ENCODE assay signal across 6 worm cellular contexts in genomic region chrIII:9441133-9441532, ce11.
A peak's percentile ranks its signal among the peaks of the same experiment; 100 is the strongest.
TF ChIP-seq lines count a peak whose summit lies in the region.

emb-30 (minus strand) TSS chrIII:9441460.

TF ChIP-seq in whole organism, L1 larva, 84 proteins besides CTCF, POLR2A, EP300 and RAD21:
- TF ChIP-seq ztf-4 (tag; optimal IDR thresholded peaks at IDR 0.05; lab: Kevin White, UChicago) (no peak), zag-1 (tag; optimal IDR thresholded peaks at IDR 0.05; lab: Kevin White, UChicago) (no peak), nhr-90 (tag; optimal IDR thresholded peaks at IDR 0.05; lab: Kevin White, UChicago; ENCODE audit: poor library complexity) (peak; percentile 7), C34B4.2 (tag; optimal IDR thresholded peaks at IDR 0.05; lab: Kevin White, UChicago) (no peak), ama-1 (optimal IDR thresholded peaks at IDR 0.05; lab: Kevin White, UChicago) (peak; percentile 52), hlh-17 (GFP tag; optimal IDR thresholded peaks at IDR 0.05; lab: Kevin White, UChicago; ENCODE audit: borderline replicate concordance) (no peak), nhr-76 (tag; optimal IDR thresholded peaks at IDR 0.05; lab: Kevin White, UChicago) (no peak), alr-1 (tag; optimal IDR thresholded peaks at IDR 0.05; lab: Kevin White, UChicago; ENCODE audit: borderline replicate concordance) (no peak)

TF ChIP-seq in whole organism, L2 larva, 48 proteins besides CTCF, POLR2A, EP300 and RAD21:
- TF ChIP-seq ama-1 (optimal IDR thresholded peaks at IDR 0.05; lab: Kevin White, UChicago) (peak; percentile 31), snpc-4 (tag; optimal IDR thresholded peaks at IDR 0.05; lab: Kevin White, UChicago) (no peak), nhr-237 (tag; optimal IDR thresholded peaks at IDR 0.05; lab: Kevin White, UChicago) (no peak), nhr-6 (tag; optimal IDR thresholded peaks at IDR 0.05; lab: Kevin White, UChicago) (peak; percentile 19), sem-4 (tag; optimal IDR thresholded peaks at IDR 0.05; lab: Kevin White, UChicago) (peak; percentile 7)

TF ChIP-seq in whole organism, L3 larva, 47 proteins besides CTCF, POLR2A, EP300 and RAD21:
- TF ChIP-seq elt-2 (tag; optimal IDR thresholded peaks at IDR 0.05; lab: Kevin White, UChicago) (peak; percentile 3), aly-2 (tag; optimal IDR thresholded peaks at IDR 0.05; lab: Kevin White, UChicago) (no peak), nhr-28 (tag; optimal IDR thresholded peaks at IDR 0.05; lab: Kevin White, UChicago) (no peak), ama-1 (optimal IDR thresholded peaks at IDR 0.05; lab: Kevin White, UChicago) (peak; percentile 4), mdl-1 (tag; optimal IDR thresholded peaks at IDR 0.05; lab: Kevin White, UChicago) (no peak)

TF ChIP-seq in whole organism, L4 larva, 104 proteins besides CTCF, POLR2A, EP300 and RAD21:
- TF ChIP-seq cey-2 (tag; optimal IDR thresholded peaks at IDR 0.05; lab: Kevin White, UChicago; ENCODE audit: borderline replicate concordance, insufficient read depth) (no peak), daf-12 (tag; optimal IDR thresholded peaks at IDR 0.05; lab: Kevin White, UChicago) (no peak), vab-7 (GFP tag; IDR thresholded peaks at IDR 0.05; lab: Robert Waterston, UW) (no peak), madf-5 (GFP tag; IDR thresholded peaks at IDR 0.05; lab: Robert Waterston, UW) (0 out of 4 replicates have a peak, but pooled peaks of 1 of the 2 experiments have one; percentile 2), duxl-1 (tag; optimal IDR thresholded peaks at IDR 0.05; lab: Kevin White, UChicago; ENCODE audit: poor library complexity) (peak; percentile 34), lsy-2 (tag; optimal IDR thresholded peaks at IDR 0.05; lab: Kevin White, UChicago) (peak in 1 of 2 experiments; percentile 20), snpc-4 (tag; optimal IDR thresholded peaks at IDR 0.05; lab: Kevin White, UChicago) (no peak), nhr-6 (tag; optimal IDR thresholded peaks at IDR 0.05; lab: Kevin White, UChicago) (no peak), mxl-2 (GFP tag; conservative IDR thresholded peaks at IDR 0.05; lab: Robert Waterston, UW) (no peak), Y105C5A.15 (GFP tag; IDR thresholded peaks at IDR 0.05; lab: Robert Waterston, UW) (no peak), ama-1 (optimal IDR thresholded peaks at IDR 0.05; lab: Kevin White, UChicago) (peak; percentile 88), unc-62 (GFP tag; optimal IDR thresholded peaks at IDR 0.05 in 1 of 2; lab: Kevin White, UChicago) (peak in 1 of 2 experiments; percentile 8), unc-62 (tag; optimal IDR thresholded peaks at IDR 0.05; lab: Kevin White, UChicago) (no peak), dmd-8 (GFP tag; IDR thresholded peaks at IDR 0.05; lab: Robert Waterston, UW) (no peak), daf-16 (GFP tag; optimal IDR thresholded peaks at IDR 0.05; lab: Kevin White, UChicago) (no peak), daf-16 (tag; optimal IDR thresholded peaks at IDR 0.05; lab: Kevin White, UChicago) (peak; percentile 12), zag-1 (tag; optimal IDR thresholded peaks at IDR 0.05; lab: Kevin White, UChicago) (no peak), nhr-102 (tag; optimal IDR thresholded peaks at IDR 0.05; lab: Kevin White, UChicago) (no peak)

TF ChIP-seq in whole organism, midembryonic, 9 proteins besides CTCF, POLR2A, EP300 and RAD21:
- 0 out of 2 replicates have a peak, but pooled peaks have one; percentile 13 for TF ChIP-seq flt-1 (GFP tag; IDR thresholded peaks at IDR 0.05; lab: Robert Waterston, UW)
- no peak for TF ChIP-seq klf-2 (GFP tag; conservative IDR thresholded peaks at IDR 0.05; lab: Robert Waterston, UW)

TF ChIP-seq in whole organism, young adult, 124 proteins besides CTCF, POLR2A, EP300 and RAD21:
- TF ChIP-seq him-1 (tag; optimal IDR thresholded peaks at IDR 0.05; lab: Kevin White, UChicago) (no peak), snpc-1.1 (tag; optimal IDR thresholded peaks at IDR 0.05; lab: Kevin White, UChicago; ENCODE audit: insufficient read depth) (no peak), B0336.3 (GFP tag; IDR thresholded peaks at IDR 0.05; lab: Robert Waterston, UW) (no peak), repo-1 (tag; optimal IDR thresholded peaks at IDR 0.05; lab: Kevin White, UChicago) (peak; percentile 66), ceh-79 (tag; optimal IDR thresholded peaks at IDR 0.05; lab: Kevin White, UChicago) (no peak), F52B5.7 (tag; optimal IDR thresholded peaks at IDR 0.05; lab: Kevin White, UChicago) (no peak), aptf-2 (GFP tag; conservative IDR thresholded peaks at IDR 0.05; lab: Robert Waterston, UW) (no peak), madf-8 (GFP tag; conservative IDR thresholded peaks at IDR 0.05; lab: Robert Waterston, UW) (no peak), F39B2.1 (GFP tag; IDR thresholded peaks at IDR 0.05; lab: Robert Waterston, UW) (no peak), ceh-58 (GFP tag; IDR thresholded peaks at IDR 0.05; lab: Robert Waterston, UW) (no peak), atf-7 (tag; optimal IDR thresholded peaks at IDR 0.05; lab: Kevin White, UChicago) (no peak), B0019.2 (GFP tag; conservative IDR thresholded peaks at IDR 0.05; lab: Robert Waterston, UW) (no peak), F37B4.10 (GFP tag; IDR thresholded peaks at IDR 0.05; lab: Robert Waterston, UW) (0 out of 2 replicates have a peak, but pooled peaks have one; percentile 56), T07F8.4 (tag; optimal IDR thresholded peaks at IDR 0.05; lab: Kevin White, UChicago) (no peak), zfh-2 (GFP tag; conservative IDR thresholded peaks at IDR 0.05; lab: Robert Waterston, UW) (no peak), dpff-1 (tag; optimal IDR thresholded peaks at IDR 0.05; lab: Kevin White, UChicago) (peak; percentile 10), nhr-27 (tag; optimal IDR thresholded peaks at IDR 0.05; lab: Kevin White, UChicago) (no peak), ztf-22 (GFP tag; optimal IDR thresholded peaks at IDR 0.05; lab: Kevin White, UChicago) (no peak), attf-5 (GFP tag; optimal IDR thresholded peaks at IDR 0.05; lab: Kevin White, UChicago) (no peak), pbrm-1 (GFP tag; IDR thresholded peaks at IDR 0.05; lab: Robert Waterston, UW) (peak; percentile 8; the same call in 1 of the 2 replicates), ama-1 (optimal IDR thresholded peaks at IDR 0.05; lab: Kevin White, UChicago) (peak; percentile 46), ama-1 (GFP tag; optimal IDR thresholded peaks at IDR 0.05; lab: Kevin White, UChicago) (peak in 1 of 2 experiments; percentile 30), ceh-100 (GFP tag; IDR thresholded peaks at IDR 0.05; lab: Robert Waterston, UW) (no peak), B0261.1 (tag; optimal IDR thresholded peaks at IDR 0.05; lab: Kevin White, UChicago) (no peak), cebp-1 (GFP tag; IDR thresholded peaks at IDR 0.05; lab: Robert Waterston, UW) (no peak), cebp-1 (tag; optimal IDR thresholded peaks at IDR 0.05; lab: Kevin White, UChicago) (peak; percentile 28), lir-1 (GFP tag; conservative IDR thresholded peaks at IDR 0.05; lab: Robert Waterston, UW) (no peak), Y53G8AR.9 (GFP tag; conservative IDR thresholded peaks at IDR 0.05; lab: Robert Waterston, UW) (no peak), ztf-26 (tag; optimal IDR thresholded peaks at IDR 0.05; lab: Kevin White, UChicago) (no peak), ccch-3 (GFP tag; optimal IDR thresholded peaks at IDR 0.05; lab: Kevin White, UChicago) (no peak), cebp-2 (GFP tag; IDR thresholded peaks at IDR 0.05; lab: Robert Waterston, UW) (no peak), ceh-27 (GFP tag; optimal IDR thresholded peaks at IDR 0.05; lab: Kevin White, UChicago) (no peak), Y56A3A.18 (GFP tag; IDR thresholded peaks at IDR 0.05; lab: Robert Waterston, UW) (peak; percentile 76; the same call in 1 of the 2 replicates), B0035.1 (tag; optimal IDR thresholded peaks at IDR 0.05; lab: Kevin White, UChicago) (no peak), sea-2 (GFP tag; IDR thresholded peaks at IDR 0.05; lab: Robert Waterston, UW) (no peak), F33H1.4 (GFP tag; IDR thresholded peaks at IDR 0.05; lab: Robert Waterston, UW) (0 out of 2 replicates have a peak, but pooled peaks have one; percentile 13), F23B12.7 (tag; optimal IDR thresholded peaks at IDR 0.05; lab: Kevin White, UChicago; ENCODE audit: insufficient read depth) (no peak), lin-26 (GFP tag; IDR thresholded peaks at IDR 0.05; lab: Robert Waterston, UW) (peak; percentile 37; the same call in 1 of the 2 replicates), let-526 (GFP tag; IDR thresholded peaks at IDR 0.05; lab: Robert Waterston, UW) (no peak), F49E8.2 (tag; optimal IDR thresholded peaks at IDR 0.05; lab: Kevin White, UChicago; ENCODE audit: insufficient read depth) (peak; percentile 19), akir-1 (GFP tag; optimal IDR thresholded peaks at IDR 0.05; lab: Kevin White, UChicago) (no peak), lin-54 (GFP tag; optimal IDR thresholded peaks at IDR 0.05; lab: Kevin White, UChicago) (peak; percentile 10), rpc-1 (optimal IDR thresholded peaks at IDR 0.05; lab: Kevin White, UChicago) (no peak), rpc-1 (tag; optimal IDR thresholded peaks at IDR 0.05; lab: Kevin White, UChicago) (no peak), lin-35 (GFP tag; optimal IDR thresholded peaks at IDR 0.05; lab: Kevin White, UChicago) (peak in 1 of 3 experiments; percentile 18), madf-6 (GFP tag; IDR thresholded peaks at IDR 0.05; lab: Robert Waterston, UW) (peak; percentile 35), efl-1 (GFP tag; optimal IDR thresholded peaks at IDR 0.05; lab: Kevin White, UChicago) (no peak), mcd-1 (GFP tag; IDR thresholded peaks at IDR 0.05; lab: Robert Waterston, UW) (peak; percentile 17; the same call in 1 of the 2 replicates), hsf-1 (GFP tag; IDR thresholded peaks at IDR 0.05; lab: Robert Waterston, UW) (0 out of 2 replicates have a peak, but pooled peaks have one; percentile 33), chd-7 (tag; optimal IDR thresholded peaks at IDR 0.05; lab: Kevin White, UChicago) (peak; percentile 1), tlf-1 (GFP tag; optimal IDR thresholded peaks at IDR 0.05; lab: Kevin White, UChicago) (no peak), die-1 (tag; optimal IDR thresholded peaks at IDR 0.05; lab: Kevin White, UChicago) (no peak)
